Worm (Caenorhabditis elegans) whole organism, young adult: ENCODE data around the gene hpo-12.

Source experiments
- B0261.1 ChIP-seq: sonication (generic microtip); optimal IDR thresholded peaks from 2 replicates; lab custom pipeline; 2016; ENCODE audit warnings: mild to moderate bottlenecking, missing genetic modification characterization, moderate library complexity, missing compliant biosample characterization
- F10E7.11 ChIP-seq: sonication (generic microtip); optimal IDR thresholded peaks from 2 replicates; lab custom pipeline; 2017; ENCODE audit warnings: mild to moderate bottlenecking, missing genetic modification characterization, moderate library complexity, missing compliant biosample characterization
- F22D6.2 ChIP-seq: sonication (generic microtip); optimal IDR thresholded peaks from 2 replicates; lab custom pipeline; 2016; ENCODE audit warnings: mild to moderate bottlenecking, missing genetic modification characterization, missing compliant biosample characterization
- F37B4.10 ChIP-seq: fragments of 200-800 bp; sonication (Bioruptor generic); IDR thresholded peaks from 2 replicates; pipeline ENCODE4 v1.3.6; 2022; ENCODE audit warnings: missing genetic modification characterization, missing compliant biosample characterization
- F52B5.7 ChIP-seq: sonication (generic microtip); optimal IDR thresholded peaks from 2 replicates; lab custom pipeline; 2016; ENCODE audit warnings: mild to moderate bottlenecking, missing genetic modification characterization, missing compliant biosample characterization
- F57A8.1 ChIP-seq: fragments of 200-800 bp; sonication (Bioruptor generic); optimal IDR thresholded peaks from 2 replicates; lab custom pipeline; 2018; ENCODE audit warnings: mild to moderate bottlenecking, missing genetic modification characterization, moderate library complexity, missing compliant biosample characterization
- F57C9.4 ChIP-seq: sonication (generic microtip); optimal IDR thresholded peaks from 2 replicates; lab custom pipeline; 2017; ENCODE audit warnings: mild to moderate bottlenecking, missing genetic modification characterization, missing compliant biosample characterization
- K12H6.12 ChIP-seq: fragments of 200-800 bp; sonication (Bioruptor generic); optimal IDR thresholded peaks from 2 replicates; lab custom pipeline; 2018; ENCODE audit warnings: mild to moderate bottlenecking, missing genetic modification characterization, missing compliant biosample characterization
- T07F8.4 ChIP-seq: sonication (generic microtip); optimal IDR thresholded peaks from 2 replicates; lab custom pipeline; 2016; ENCODE audit warnings: mild to moderate bottlenecking, missing genetic modification characterization, moderate library complexity, missing compliant biosample characterization
- ZK185.1 ChIP-seq: sonication (generic microtip); optimal IDR thresholded peaks from 2 replicates; lab custom pipeline; 2016; ENCODE audit warnings: mild to moderate bottlenecking, missing genetic modification characterization, missing compliant biosample characterization; ENCODE audit not compliant: poor library complexity, severe bottlenecking
- attf-3 ChIP-seq: fragments of 200-800 bp; sonication (Bioruptor generic); conservative IDR thresholded peaks from 2 replicates; pipeline ENCODE4 v1.3.6; 2022; ENCODE audit warnings: missing genetic modification reagents, missing genetic modification characterization, missing compliant biosample characterization
- ccch-3 ChIP-seq: fragments of 200-800 bp; sonication (Bioruptor generic); optimal IDR thresholded peaks from 2 replicates; lab custom pipeline; 2018; ENCODE audit warnings: mild to moderate bottlenecking, missing genetic modification characterization, missing compliant biosample characterization
- cebp-1 ChIP-seq, 2 experiments: fragments of 200-800 bp in 1 of 2; sonication (Bioruptor generic) in 1 of 2; sonication (generic microtip) in 1 of 2; IDR thresholded peaks in 1 of 2; optimal IDR thresholded peaks in 1 of 2; 2 replicates each; pipeline versions ENCODE4 v1.3.6 to Lab custom; 2017 to 2022; ENCODE audit warnings: missing compliant biosample characterization in 2 of 2, missing genetic modification characterization in 2 of 2, mild to moderate bottlenecking in 1 of 2, missing genetic modification reagents in 1 of 2, moderate library complexity in 1 of 2
- cebp-2 ChIP-seq: fragments of 200-800 bp; sonication (Bioruptor generic); IDR thresholded peaks from 2 replicates; pipeline ENCODE4 v1.3.6; 2022; ENCODE audit warnings: missing genetic modification characterization, missing compliant biosample characterization
- ceh-27 ChIP-seq: fragments of 200-800 bp; sonication (Bioruptor generic); optimal IDR thresholded peaks from 2 replicates; lab custom pipeline; 2018; ENCODE audit warnings: mild to moderate bottlenecking, missing genetic modification characterization, moderate library complexity, missing compliant biosample characterization
- ceh-58 ChIP-seq: fragments of 200-800 bp; sonication (Bioruptor generic); IDR thresholded peaks from 2 replicates; pipeline ENCODE4 v1.3.6; 2022; ENCODE audit warnings: missing genetic modification characterization, missing compliant biosample characterization
- dox-1 ChIP-seq: fragments of 200-800 bp; sonication (Bioruptor generic); IDR thresholded peaks from 2 replicates; pipeline ENCODE4 v1.3.6; 2022; ENCODE audit warnings: missing genetic modification reagents, missing genetic modification characterization, missing compliant biosample characterization
- dpff-1 ChIP-seq: sonication (generic microtip); optimal IDR thresholded peaks from 2 replicates; lab custom pipeline; 2017; ENCODE audit warnings: mild to moderate bottlenecking, missing genetic modification characterization, missing compliant biosample characterization
- efl-1 ChIP-seq: fragments of 150-350 bp; optimal IDR thresholded peaks from 2 replicates; lab custom pipeline; 2014; ENCODE audit warnings: missing biosample characterization, missing genetic modification reagents, missing genetic modification characterization
- egrh-3 ChIP-seq: fragments of 200-800 bp; sonication (Bioruptor generic); IDR thresholded peaks from 2 replicates; pipeline ENCODE4 v1.3.6; 2022; ENCODE audit warnings: missing genetic modification reagents, missing genetic modification characterization, missing compliant biosample characterization
- hlh-12 ChIP-seq: sonication (generic microtip); optimal IDR thresholded peaks from 2 replicates; lab custom pipeline; 2016; ENCODE audit warnings: missing genetic modification characterization, missing compliant biosample characterization
- hmg-1.2 ChIP-seq: fragments of 200-800 bp; sonication (Bioruptor generic); IDR thresholded peaks from 2 replicates; pipeline ENCODE4 v1.3.6; 2022; ENCODE audit warnings: missing genetic modification reagents, missing genetic modification characterization, missing compliant biosample characterization
- hmg-20 ChIP-seq: fragments of 200-800 bp; sonication (Bioruptor generic); IDR thresholded peaks from 2 replicates; pipeline ENCODE4 v1.3.6; 2022; ENCODE audit warnings: missing genetic modification reagents, missing genetic modification characterization, missing compliant biosample characterization
- lag-1 ChIP-seq: fragments of 200-800 bp; sonication (Bioruptor generic); IDR thresholded peaks from 2 replicates; pipeline ENCODE4 v1.3.6; 2022; ENCODE audit warnings: missing genetic modification reagents, missing genetic modification characterization, missing compliant biosample characterization
- lin-40 ChIP-seq: sonication (generic microtip); optimal IDR thresholded peaks from 2 replicates; lab custom pipeline; 2016; ENCODE audit warnings: missing genetic modification characterization, mild to moderate bottlenecking, missing compliant biosample characterization, missing genotype, missing genetic modification reagents
- lin-54 ChIP-seq: fragments of 200-800 bp; sonication (Bioruptor generic); optimal IDR thresholded peaks from 2 replicates; lab custom pipeline; 2018; ENCODE audit warnings: mild to moderate bottlenecking, missing genetic modification characterization, missing compliant biosample characterization
- lsy-27 ChIP-seq: sonication (generic microtip); optimal IDR thresholded peaks from 2 replicates; lab custom pipeline; 2017; ENCODE audit warnings: missing genetic modification characterization, mild to moderate bottlenecking, missing compliant biosample characterization, antibody characterized with exemption, missing genotype, borderline replicate concordance; ENCODE audit not compliant: insufficient read depth
- mes-4 ChIP-seq: sonication (generic microtip); optimal IDR thresholded peaks from 2 replicates; lab custom pipeline; 2016; ENCODE audit warnings: missing genotype, missing genetic modification characterization, missing compliant biosample characterization
- mxl-1 ChIP-seq: sonication (generic microtip); optimal IDR thresholded peaks from 2 replicates; lab custom pipeline; 2016; ENCODE audit warnings: missing genetic modification characterization, missing compliant biosample characterization
- nfya-2 ChIP-seq: fragments of 200-800 bp; sonication (Bioruptor generic); IDR thresholded peaks from 2 replicates; pipeline ENCODE4 v1.3.6; 2022; ENCODE audit warnings: missing genetic modification reagents, missing genetic modification characterization, missing compliant biosample characterization
- nhr-179 ChIP-seq: sonication (generic microtip); optimal IDR thresholded peaks from 2 replicates; lab custom pipeline; 2016; ENCODE audit warnings: mild to moderate bottlenecking, missing genetic modification characterization, missing compliant biosample characterization
- nhr-80 ChIP-seq: sonication (generic microtip); optimal IDR thresholded peaks from 2 replicates; lab custom pipeline; 2016; ENCODE audit warnings: missing genetic modification characterization, missing compliant biosample characterization
- pha-4 ChIP-seq: fragments of 150-350 bp; sonication (generic microtip); optimal IDR thresholded peaks from 2 replicates; lab custom pipeline; 2014; ENCODE audit warnings: missing biosample characterization, missing genetic modification reagents, missing genetic modification characterization
- repo-1 ChIP-seq: sonication (generic microtip); optimal IDR thresholded peaks from 2 replicates; lab custom pipeline; 2017; ENCODE audit warnings: mild to moderate bottlenecking, missing genetic modification characterization, missing compliant biosample characterization
- sea-2 ChIP-seq: fragments of 200-800 bp; sonication (Bioruptor generic); IDR thresholded peaks from 2 replicates; pipeline ENCODE4 v1.3.6; 2022; ENCODE audit warnings: missing genetic modification characterization, missing compliant biosample characterization
- snpc-1.1 ChIP-seq: sonication (generic microtip); optimal IDR thresholded peaks from 2 replicates; lab custom pipeline; 2017; ENCODE audit warnings: missing genetic modification characterization, mild to moderate bottlenecking, missing compliant biosample characterization, antibody characterized with exemption, moderate library complexity, missing genotype, missing genetic modification reagents; ENCODE audit not compliant: insufficient read depth
- sptf-2 ChIP-seq: fragments of 200-800 bp; sonication (Bioruptor generic); optimal IDR thresholded peaks from 2 replicates; lab custom pipeline; 2018; ENCODE audit warnings: mild to moderate bottlenecking, missing genetic modification characterization, missing compliant biosample characterization
- tlf-1 ChIP-seq: fragments of 200-800 bp; sonication (Bioruptor generic); optimal IDR thresholded peaks from 2 replicates; lab custom pipeline; 2018; ENCODE audit warnings: mild to moderate bottlenecking, missing genetic modification characterization, missing compliant biosample characterization
- unc-62 ChIP-seq: fragments of 150-350 bp; optimal IDR thresholded peaks from 2 replicates; lab custom pipeline; 2014; ENCODE audit warnings: missing biosample characterization, missing genetic modification reagents, missing genetic modification characterization
- xnd-1 ChIP-seq: sonication (generic microtip); optimal IDR thresholded peaks from 2 replicates; lab custom pipeline; 2016; ENCODE audit warnings: missing genotype, missing genetic modification reagents, missing genetic modification characterization, missing compliant biosample characterization
- zim-3 ChIP-seq: sonication (generic microtip); optimal IDR thresholded peaks from 2 replicates; lab custom pipeline; 2017; ENCODE audit warnings: mild to moderate bottlenecking, missing genetic modification characterization, moderate library complexity, missing compliant biosample characterization
- ztf-25 ChIP-seq: fragments of 200-800 bp; sonication (Bioruptor generic); IDR thresholded peaks from 2 replicates; pipeline ENCODE4 v1.3.6; 2022; ENCODE audit warnings: missing genetic modification reagents, missing genetic modification characterization, missing compliant biosample characterization

The hpo-12 gene

ce11 chrIV:12289149-12289548, 6.2 kb downstream of the hpo-12 start, which contains the start of gene C42C1.9:
C42C1.9 (plus strand) TSS chrIV:12289449.
- TF ChIP-seq hmg-20 (GFP tag; lab: Robert Waterston, UW) (no peak), T07F8.4 (tag; lab: Kevin White, UChicago) (no peak), mes-4 (tag; lab: Kevin White, UChicago) (no peak), xnd-1 (tag; lab: Kevin White, UChicago) (no peak), F37B4.10 (GFP tag; lab: Robert Waterston, UW) (no peak), hlh-12 (tag; lab: Kevin White, UChicago) (no peak), lin-40 (no peak), ceh-58 (no peak), tlf-1 (GFP tag; lab: Kevin White, UChicago) (no peak), B0261.1 (tag; lab: Kevin White, UChicago) (no peak), ceh-27 (GFP tag; lab: Kevin White, UChicago) (no peak), cebp-2 (GFP tag; lab: Robert Waterston, UW) (no peak), unc-62 (GFP tag; lab: Kevin White, UChicago) (no peak), lin-54 (GFP tag; lab: Kevin White, UChicago) (no peak), attf-3 (GFP tag; lab: Robert Waterston, UW) (no peak), ZK185.1 (tag; lab: Kevin White, UChicago) (no peak)

- TF ChIP-seq F22D6.2 (tag; lab: Kevin White, UChicago) (no peak), F52B5.7 (no peak), repo-1 (tag; lab: Kevin White, UChicago) (no peak), lag-1 (GFP tag; lab: Robert Waterston, UW) (no peak), nhr-179 (tag; lab: Kevin White, UChicago) (no peak), ccch-3 (GFP tag; lab: Kevin White, UChicago) (no peak), dox-1 (no peak), mxl-1 (tag; lab: Kevin White, UChicago) (no peak), nfya-2 (GFP tag; lab: Robert Waterston, UW) (no peak), ztf-25 (no peak), zim-3 (tag; lab: Kevin White, UChicago) (no peak), efl-1 (GFP tag; lab: Kevin White, UChicago) (no peak), hmg-1.2 (no peak)
These were observed 7.8 kb downstream of the hpo-12 start, which contains the start of gene C42C1.8 for ce11 chrIV:12290744-12291143. C42C1.8 (plus strand) TSS chrIV:12291044.

DNA sequence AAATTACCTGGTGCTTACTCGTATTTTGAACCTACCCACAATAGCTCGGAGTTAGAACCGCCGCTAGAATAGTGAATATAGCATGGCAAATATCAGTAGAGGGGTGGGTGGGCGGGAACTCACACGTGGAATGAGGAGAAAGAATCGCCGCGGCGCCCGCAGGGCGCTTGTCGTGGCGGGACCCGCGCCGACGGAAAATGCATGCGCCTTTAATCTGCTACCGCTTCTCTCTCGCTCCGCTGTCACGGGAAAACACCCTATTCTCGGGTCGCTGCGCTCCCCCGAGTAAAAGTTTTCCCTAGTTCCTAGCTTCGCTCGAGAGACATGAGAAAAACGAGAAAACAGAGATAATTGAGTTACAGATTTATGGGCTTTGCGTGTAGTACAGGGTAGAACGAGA, 11.8 kb downstream of the hpo-12 start:
- TF ChIP-seq egrh-3 (GFP tag; lab: Robert Waterston, UW) = peak; percentile 66; the same call in 1 of the 2 replicates
- peak; percentile 74; the same call in 1 of the 2 replicates for TF ChIP-seq cebp-2 (GFP tag; lab: Robert Waterston, UW)

ce11 chrIV:12301161-12301560, 18.2 kb downstream of the hpo-12 start, which contains the start of gene oac-59:
oac-59 (minus strand) TSS chrIV:12301261.
- no peak for TF ChIP-seq snpc-1.1 (tag; lab: Kevin White, UChicago)
- TF ChIP-seq sptf-2 (GFP tag; lab: Kevin White, UChicago) = no peak

DNA sequence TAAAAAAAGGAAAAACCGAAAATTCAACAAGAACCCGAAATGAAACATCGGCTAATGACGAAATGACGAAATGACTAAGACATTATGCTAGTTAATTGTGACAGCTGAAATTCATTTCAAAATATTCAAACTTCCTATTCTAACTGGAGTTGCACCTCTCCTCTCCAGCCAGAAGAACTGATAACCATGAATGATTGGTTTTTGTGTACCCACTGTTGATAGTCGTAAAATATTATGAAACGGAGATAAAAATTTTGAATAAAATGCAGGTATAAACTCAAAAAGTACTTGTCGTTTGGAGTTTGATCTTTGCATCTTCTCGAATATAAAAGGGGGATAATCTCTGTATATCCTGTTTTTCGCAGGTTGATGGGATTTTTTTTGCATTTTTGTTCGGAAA, 19.9 kb downstream of the hpo-12 start:
- TF ChIP-seq hlh-12 (tag; lab: Kevin White, UChicago) (no peak), F57C9.4 (no peak), pha-4 (tag; lab: Kevin White, UChicago) (no peak), sptf-2 (GFP tag; lab: Kevin White, UChicago) (no peak), dpff-1 (tag; lab: Kevin White, UChicago) (no peak), F10E7.11 (no peak), F57A8.1 (GFP tag; lab: Kevin White, UChicago) (no peak), sea-2 (GFP tag; lab: Robert Waterston, UW) (no peak), cebp-1 (GFP tag; IDR thresholded peaks at IDR 0.05; lab: Robert Waterston, UW) (no peak), cebp-1 (tag; optimal IDR thresholded peaks at IDR 0.05; lab: Kevin White, UChicago) (peak; percentile 59), lsy-27 (tag; lab: Kevin White, UChicago) (no peak), K12H6.12 (tag; lab: Kevin White, UChicago) (no peak), nhr-80 (tag; lab: Kevin White, UChicago) (peak; percentile 66), lag-1 (GFP tag; lab: Robert Waterston, UW) (no peak)
